Fruit fly (Drosophila melanogaster): ENCODE data around the gene lwr.

lwr gene

DNA sequence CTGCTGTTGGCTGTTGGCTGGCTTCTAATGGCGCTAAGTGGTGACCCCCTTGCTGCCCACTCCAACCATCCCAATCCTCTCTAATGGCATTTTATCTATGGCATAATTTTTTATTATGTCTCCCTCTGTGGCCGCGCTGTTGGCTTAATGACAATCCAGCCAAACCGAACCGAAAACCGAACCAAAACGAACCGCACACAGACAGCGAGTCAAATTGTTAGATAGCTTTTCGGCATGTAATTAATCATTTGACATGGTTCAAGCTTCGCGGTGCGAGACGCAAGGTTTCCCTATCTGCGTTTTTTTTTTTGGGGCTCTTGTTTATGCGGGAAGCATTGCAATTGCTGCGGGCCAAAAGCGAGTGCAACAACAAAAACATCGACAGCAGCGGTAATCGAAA, 14.7 kb downstream of the lwr start:
- TF ChIP-seq Pif1A (GFP tag; optimal IDR thresholded peaks at IDR 0.05) (no peak), D1 (tag; optimal IDR thresholded peaks at IDR 0.05) (no peak)

- TF ChIP-seq D1 (tag; optimal IDR thresholded peaks at IDR 0.05) (no peak), CG9948 (tag; optimal IDR thresholded peaks at IDR 0.05) (peak; percentile 27), CG13204 (GFP tag; optimal IDR thresholded peaks at IDR 0.05) (no peak), CG8301 (tag; optimal IDR thresholded peaks at IDR 0.05) (peak; percentile 0), CG17806 (tag; optimal IDR thresholded peaks at IDR 0.05) (no peak), Ets98B (GFP tag; IDR thresholded peaks at IDR 0.05) (no peak), Pif1B (GFP tag; optimal IDR thresholded peaks at IDR 0.05) (no peak), CG8159 (tag; optimal IDR thresholded peaks at IDR 0.05) (no peak)
Measured at dm6 chr2L:526924-527307, 15.5 kb downstream of the lwr start.

DNA sequence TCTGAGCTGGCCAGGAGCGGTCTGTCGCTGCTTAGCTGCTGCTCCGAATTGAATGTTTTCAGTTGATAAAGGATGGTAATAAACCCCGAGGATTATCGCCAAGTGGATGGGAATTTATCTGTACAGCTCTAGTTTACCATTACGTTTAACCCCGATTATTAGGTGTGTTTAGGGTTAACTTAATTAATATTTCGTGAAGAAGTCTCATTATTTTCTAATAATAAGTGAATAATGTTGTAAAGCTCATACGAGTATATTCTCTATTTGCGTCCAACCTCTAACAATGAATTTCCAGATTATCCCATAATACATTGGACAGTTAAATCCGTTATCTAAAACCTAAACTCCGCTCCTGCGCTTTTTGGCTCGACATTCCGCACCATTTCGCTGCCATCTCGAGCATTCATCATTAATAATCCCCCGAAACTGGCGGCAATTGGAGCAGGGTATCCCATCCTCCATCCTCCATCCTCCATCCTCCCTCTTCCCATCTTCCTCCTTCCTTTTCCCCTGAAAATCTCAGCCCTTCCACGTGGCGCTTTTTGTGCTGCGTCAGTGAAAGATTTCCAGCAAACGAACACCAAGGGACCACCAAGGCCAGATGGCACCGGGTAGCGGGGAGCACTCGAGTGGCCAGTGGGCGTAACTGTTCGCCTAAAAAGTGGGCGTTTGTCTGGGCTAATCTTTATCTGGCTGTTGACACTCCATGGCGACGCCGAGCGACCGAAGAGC, 16.0 kb downstream of the lwr start:
- TF ChIP-seq EcR (GFP tag; optimal IDR thresholded peaks at IDR 0.05): no peak
- TF ChIP-seq CG8301 (tag; optimal IDR thresholded peaks at IDR 0.05): no peak
- TF ChIP-seq CG12605 (GFP tag; IDR thresholded peaks at IDR 0.05): no peak
- TF ChIP-seq CG4496 (GFP tag; IDR thresholded peaks at IDR 0.05): no peak
- no peak for TF ChIP-seq CG10348 (GFP tag; IDR thresholded peaks at IDR 0.05)
- TF ChIP-seq Ets98B (GFP tag; IDR thresholded peaks at IDR 0.05): no peak
- TF ChIP-seq Snoo (tag; optimal IDR thresholded peaks at IDR 0.05): peak; percentile 18
- TF ChIP-seq rn (GFP tag; IDR thresholded peaks at IDR 0.05): no peak
- peak; percentile 32 for TF ChIP-seq CG8159 (tag; optimal IDR thresholded peaks at IDR 0.05)
- TF ChIP-seq gl (tag; optimal IDR thresholded peaks at IDR 0.05): no peak
- peak; percentile 3 for TF ChIP-seq CG14655 (GFP tag; optimal IDR thresholded peaks at IDR 0.05)
- TF ChIP-seq CG15710 (tag; optimal IDR thresholded peaks at IDR 0.05): no peak

dm6 chr2L:525547-526180, 16.7 kb downstream of the lwr start:
- TF ChIP-seq D1 (tag; optimal IDR thresholded peaks at IDR 0.05): no peak
- no peak for TF ChIP-seq CG12605 (GFP tag; IDR thresholded peaks at IDR 0.05)
- TF ChIP-seq Pif1A (GFP tag; optimal IDR thresholded peaks at IDR 0.05): no peak
- no peak for TF ChIP-seq CG8159 (tag; optimal IDR thresholded peaks at IDR 0.05)
- no peak for TF ChIP-seq CG17806 (tag; optimal IDR thresholded peaks at IDR 0.05)
- TF ChIP-seq CG15710 (tag; optimal IDR thresholded peaks at IDR 0.05): no peak
- TF ChIP-seq CG8301 (tag; optimal IDR thresholded peaks at IDR 0.05): no peak
- no peak for TF ChIP-seq CG14655 (GFP tag; optimal IDR thresholded peaks at IDR 0.05)

DNA sequence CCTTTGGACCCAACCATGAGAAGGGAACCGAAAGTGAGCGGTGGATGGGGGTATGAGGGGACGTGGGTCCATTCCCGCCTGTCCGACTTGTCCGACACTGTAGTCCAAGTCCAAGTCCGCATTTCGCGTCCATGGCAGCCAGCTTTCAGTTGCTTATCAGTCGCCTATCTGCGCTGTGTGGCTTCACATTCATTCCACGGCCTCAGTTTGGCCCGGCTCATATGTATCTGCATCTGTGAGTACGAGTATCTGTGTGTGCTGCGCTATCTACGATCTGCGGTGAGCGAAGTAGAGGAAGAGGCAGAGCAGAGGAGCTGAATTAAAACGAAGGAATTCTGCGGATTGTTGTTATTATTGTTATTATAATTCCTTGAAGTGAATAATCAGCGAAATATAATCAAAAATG, 17.9 kb downstream of the lwr start:
- TF ChIP-seq Pif1A (GFP tag; optimal IDR thresholded peaks at IDR 0.05) (peak; percentile 38), CG10348 (GFP tag; IDR thresholded peaks at IDR 0.05) (no peak), EcR (GFP tag; optimal IDR thresholded peaks at IDR 0.05) (peak; percentile 82), D1 (tag; optimal IDR thresholded peaks at IDR 0.05) (no peak), CG15710 (tag; optimal IDR thresholded peaks at IDR 0.05) (no peak), CG9948 (tag; optimal IDR thresholded peaks at IDR 0.05) (no peak), CG8159 (tag; optimal IDR thresholded peaks at IDR 0.05) (peak; percentile 28), CG14655 (GFP tag; optimal IDR thresholded peaks at IDR 0.05) (peak; percentile 37), CG34367 (tag; optimal IDR thresholded peaks at IDR 0.05) (no peak), CG17806 (tag; optimal IDR thresholded peaks at IDR 0.05) (peak; percentile 14), CG13204 (GFP tag; optimal IDR thresholded peaks at IDR 0.05) (peak; percentile 88), Pif1B (GFP tag; optimal IDR thresholded peaks at IDR 0.05) (peak; percentile 12), CG8301 (tag; optimal IDR thresholded peaks at IDR 0.05) (peak; percentile 16), CG32121 (GFP tag; IDR thresholded peaks at IDR 0.05) (no peak), Snoo (tag; optimal IDR thresholded peaks at IDR 0.05) (peak; percentile 12), fd96Ca (GFP tag; IDR thresholded peaks at IDR 0.05) (peak; percentile 55; the same call in 2 of the 3 replicates), gl (tag; optimal IDR thresholded peaks at IDR 0.05) (peak; percentile 65), rn (GFP tag; IDR thresholded peaks at IDR 0.05) (no peak), CG12605 (GFP tag; IDR thresholded peaks at IDR 0.05) (peak; percentile 42; the same call in 1 of the 2 replicates), CG4496 (GFP tag; IDR thresholded peaks at IDR 0.05) (peak; percentile 64), Ets98B (GFP tag; IDR thresholded peaks at IDR 0.05) (no peak)

- TF ChIP-seq CG12605 (GFP tag; IDR thresholded peaks at IDR 0.05) (0 out of 2 replicates have a peak, but pooled peaks have one; percentile 23), CG8159 (tag; optimal IDR thresholded peaks at IDR 0.05) (no peak), CG13204 (GFP tag; optimal IDR thresholded peaks at IDR 0.05) (peak; percentile 91), CG9948 (tag; optimal IDR thresholded peaks at IDR 0.05) (no peak), CG14655 (GFP tag; optimal IDR thresholded peaks at IDR 0.05) (no peak), CG10348 (GFP tag; IDR thresholded peaks at IDR 0.05) (no peak), CG4496 (GFP tag; IDR thresholded peaks at IDR 0.05) (peak; percentile 68; the same call in 2 of the 3 replicates), CG34367 (tag; optimal IDR thresholded peaks at IDR 0.05) (no peak), CG8301 (tag; optimal IDR thresholded peaks at IDR 0.05) (no peak), Pif1A (GFP tag; optimal IDR thresholded peaks at IDR 0.05) (peak; percentile 42), gl (tag; optimal IDR thresholded peaks at IDR 0.05) (no peak), D1 (tag; optimal IDR thresholded peaks at IDR 0.05) (no peak), Pif1B (GFP tag; optimal IDR thresholded peaks at IDR 0.05) (peak; percentile 10), fd96Ca (GFP tag; IDR thresholded peaks at IDR 0.05) (no peak; the same call in 2 of the 3 replicates), Snoo (tag; optimal IDR thresholded peaks at IDR 0.05) (peak; percentile 1), EcR (GFP tag; optimal IDR thresholded peaks at IDR 0.05) (peak; percentile 34), CG15710 (tag; optimal IDR thresholded peaks at IDR 0.05) (no peak), CG17806 (tag; optimal IDR thresholded peaks at IDR 0.05) (no peak), rn (GFP tag; IDR thresholded peaks at IDR 0.05) (no peak), CG32121 (GFP tag; IDR thresholded peaks at IDR 0.05) (peak; percentile 39; the same call in 1 of the 2 replicates), Ets98B (GFP tag; IDR thresholded peaks at IDR 0.05) (peak; percentile 41)
Measured at dm6 chr2L:523165-523835, 19.1 kb downstream of the lwr start.

Data from whole organism, pupa.